Worm (Caenorhabditis elegans): ENCODE results near the gene ceh-75.

Gene ceh-75

ce11 chrV:9930612-9931065 is 9.5 kb downstream of the ceh-75 start, which contains the start of the genes rmh-2 and suds-3:
Gene rmh-2 (minus strand): TSS chrV:9930775.
Gene suds-3 (plus strand): TSS chrV:9931015.
- TF ChIP-seq tbx-11 (GFP tag; IDR thresholded peaks at IDR 0.05) (no peak), sea-1 (GFP tag; conservative IDR thresholded peaks at IDR 0.05) (no peak), ama-1 (optimal IDR thresholded peaks at IDR 0.05) (no peak), ceh-36 (tag; optimal IDR thresholded peaks at IDR 0.05) (no peak), tbx-37 (GFP tag; conservative IDR thresholded peaks at IDR 0.05) (no peak), hmg-4 (GFP tag; optimal IDR thresholded peaks at IDR 0.05) (peak; percentile 7), tra-4 (tag; optimal IDR thresholded peaks at IDR 0.05) (no peak), pes-1 (GFP tag; IDR thresholded peaks at IDR 0.05) (no peak)

ce11 chrV:9937435-9937834 is 16.3 kb downstream of the ceh-75 start, which contains the start of gene srj-33:
Gene srj-33 (minus strand): TSS chrV:9937535.
- TF ChIP-seq B0310.2 (tag; optimal IDR thresholded peaks at IDR 0.05): no peak
- no peak for TF ChIP-seq tbx-11 (GFP tag; IDR thresholded peaks at IDR 0.05)
- TF ChIP-seq hmg-4 (GFP tag; optimal IDR thresholded peaks at IDR 0.05): no peak

- TF ChIP-seq tbx-37 (GFP tag; conservative IDR thresholded peaks at IDR 0.05): no peak
- no peak for TF ChIP-seq tbx-11 (GFP tag; IDR thresholded peaks at IDR 0.05)
- no peak for TF ChIP-seq flt-1 (GFP tag; IDR thresholded peaks at IDR 0.05)
- TF ChIP-seq hmg-4 (GFP tag; optimal IDR thresholded peaks at IDR 0.05): no peak
- TF ChIP-seq B0310.2 (tag; optimal IDR thresholded peaks at IDR 0.05): no peak
- TF ChIP-seq ets-7 (tag; optimal IDR thresholded peaks at IDR 0.05): no peak
- no peak for TF ChIP-seq pes-1 (GFP tag; IDR thresholded peaks at IDR 0.05)
- TF ChIP-seq aly-1 (tag; optimal IDR thresholded peaks at IDR 0.05): no peak
- no peak for TF ChIP-seq tra-4 (tag; optimal IDR thresholded peaks at IDR 0.05)
- TF ChIP-seq F13C5.2 (tag; optimal IDR thresholded peaks at IDR 0.05): no peak
- TF ChIP-seq hmbx-1 (tag; optimal IDR thresholded peaks at IDR 0.05): no peak
- TF ChIP-seq scrt-1 (GFP tag; IDR thresholded peaks at IDR 0.05): no peak
- no peak for TF ChIP-seq hnd-1 (tag; optimal IDR thresholded peaks at IDR 0.05)
- TF ChIP-seq ama-1 (optimal IDR thresholded peaks at IDR 0.05): no peak
- TF ChIP-seq sea-1 (GFP tag; conservative IDR thresholded peaks at IDR 0.05): no peak
- no peak for TF ChIP-seq ceh-13 (GFP tag; optimal IDR thresholded peaks at IDR 0.05)
- no peak for TF ChIP-seq ceh-36 (tag; optimal IDR thresholded peaks at IDR 0.05)
These were observed 21.9 kb downstream of the ceh-75 start, which contains the start of gene fipr-12 for ce11 chrV:9943039-9943438. Gene fipr-12 (plus strand): TSS chrV:9943339.

- TF ChIP-seq ets-7 (tag; optimal IDR thresholded peaks at IDR 0.05): no peak
- no peak for TF ChIP-seq ceh-36 (tag; optimal IDR thresholded peaks at IDR 0.05)
- TF ChIP-seq flt-1 (GFP tag; IDR thresholded peaks at IDR 0.05): no peak
- TF ChIP-seq F13C5.2 (tag; optimal IDR thresholded peaks at IDR 0.05): no peak
- no peak for TF ChIP-seq B0310.2 (tag; optimal IDR thresholded peaks at IDR 0.05)
- TF ChIP-seq tbx-11 (GFP tag; IDR thresholded peaks at IDR 0.05): no peak
- TF ChIP-seq sea-1 (GFP tag; conservative IDR thresholded peaks at IDR 0.05): no peak
- TF ChIP-seq scrt-1 (GFP tag; IDR thresholded peaks at IDR 0.05): no peak
- no peak for TF ChIP-seq hmg-4 (GFP tag; optimal IDR thresholded peaks at IDR 0.05)
- TF ChIP-seq tra-4 (tag; optimal IDR thresholded peaks at IDR 0.05): no peak
- TF ChIP-seq hmbx-1 (tag; optimal IDR thresholded peaks at IDR 0.05): no peak
- TF ChIP-seq hnd-1 (tag; optimal IDR thresholded peaks at IDR 0.05): no peak
- TF ChIP-seq ceh-13 (GFP tag; optimal IDR thresholded peaks at IDR 0.05): no peak
- no peak for TF ChIP-seq aly-1 (tag; optimal IDR thresholded peaks at IDR 0.05)
- TF ChIP-seq ama-1 (optimal IDR thresholded peaks at IDR 0.05): no peak
These were observed 23.0 kb downstream of the ceh-75 start, which contains the start of gene sre-28 for ce11 chrV:9944093-9944492. Gene sre-28 (plus strand): TSS chrV:9944393.

ce11 chrV:9948840-9949239 is 27.7 kb downstream of the ceh-75 start, which contains the start of gene nlp-58:
Gene nlp-58 (minus strand): TSS chrV:9948940.
- TF ChIP-seq tbx-37 (GFP tag; conservative IDR thresholded peaks at IDR 0.05) (no peak), scrt-1 (GFP tag; IDR thresholded peaks at IDR 0.05) (no peak), ama-1 (optimal IDR thresholded peaks at IDR 0.05) (no peak), pes-1 (GFP tag; IDR thresholded peaks at IDR 0.05) (no peak), F13C5.2 (tag; optimal IDR thresholded peaks at IDR 0.05) (no peak), flt-1 (GFP tag; IDR thresholded peaks at IDR 0.05) (no peak), tra-4 (tag; optimal IDR thresholded peaks at IDR 0.05) (no peak), ceh-13 (GFP tag; optimal IDR thresholded peaks at IDR 0.05) (no peak), tbx-11 (GFP tag; IDR thresholded peaks at IDR 0.05) (no peak), hmg-4 (GFP tag; optimal IDR thresholded peaks at IDR 0.05) (no peak), ceh-36 (tag; optimal IDR thresholded peaks at IDR 0.05) (no peak), hmbx-1 (tag; optimal IDR thresholded peaks at IDR 0.05) (no peak), aly-1 (tag; optimal IDR thresholded peaks at IDR 0.05) (no peak)

ce11 chrV:9950861-9951260 is 29.7 kb downstream of the ceh-75 start, which contains the start of gene ttr-46:
Gene ttr-46 (plus strand): TSS chrV:9951233.
- TF ChIP-seq tra-4 (tag; optimal IDR thresholded peaks at IDR 0.05): no peak
- no peak for TF ChIP-seq tbx-11 (GFP tag; IDR thresholded peaks at IDR 0.05)
- TF ChIP-seq pes-1 (GFP tag; IDR thresholded peaks at IDR 0.05): no peak
- no peak for TF ChIP-seq hmbx-1 (tag; optimal IDR thresholded peaks at IDR 0.05)
- TF ChIP-seq scrt-1 (GFP tag; IDR thresholded peaks at IDR 0.05): no peak
- TF ChIP-seq sea-1 (GFP tag; conservative IDR thresholded peaks at IDR 0.05): no peak
- TF ChIP-seq ceh-36 (tag; optimal IDR thresholded peaks at IDR 0.05): no peak

ce11 chrV:9952396-9952795 is 31.3 kb downstream of the ceh-75 start, which contains the start of gene mam-5:
Gene mam-5 (plus strand): TSS chrV:9952699.
- no peak for TF ChIP-seq pes-1 (GFP tag; IDR thresholded peaks at IDR 0.05)

ce11 chrV:9958231-9958630 is 37.1 kb downstream of the ceh-75 start, which contains the start of gene anmt-3:
Gene anmt-3 (minus strand): TSS chrV:9958331.
- TF ChIP-seq hmg-4 (GFP tag; optimal IDR thresholded peaks at IDR 0.05) (no peak), ceh-36 (tag; optimal IDR thresholded peaks at IDR 0.05) (no peak)

Measured in whole organism, early embryonic.